Fruit fly (Drosophila melanogaster) whole organism, embryonic: ENCODE measurements around the gene CG12301.
A peak's percentile ranks its signal among the peaks of the same experiment; 100 is the strongest.

ENCODE experiments used
- Atf-2 ChIP-seq: fragments of 200-800 bp; sonication (Bioruptor generic); optimal IDR thresholded peaks from 2 replicates; lab custom pipeline; 2016; ENCODE audit warnings: missing biosample characterization, missing genetic modification characterization
- CG10147 ChIP-seq: fragments of 200-800 bp; sonication (Bioruptor generic); optimal IDR thresholded peaks from 2 replicates; lab custom pipeline; 2019; ENCODE audit warnings: missing biosample characterization, mild to moderate bottlenecking, missing genetic modification characterization, moderate library complexity
- CG10654 ChIP-seq: fragments of 200-800 bp; sonication (Bioruptor generic); optimal IDR thresholded peaks from 2 replicates; lab custom pipeline; 2016; ENCODE audit warnings: missing biosample characterization, missing genetic modification characterization
- CG10979 ChIP-seq: fragments of 200-800 bp; sonication (Bioruptor generic); optimal IDR thresholded peaks from 2 replicates; lab custom pipeline; 2018; ENCODE audit warnings: missing biosample characterization, mild to moderate bottlenecking, missing genetic modification characterization, moderate library complexity
- CG11456 ChIP-seq: fragments of 200-800 bp; sonication (Bioruptor generic); IDR thresholded peaks from 3 replicates; pipeline ENCODE4 v1.3.6; 2022; ENCODE audit warnings: missing biosample characterization, missing genetic modification characterization
- CG11695 ChIP-seq: fragments of 200-800 bp; sonication (Bioruptor generic); IDR thresholded peaks from 3 replicates; pipeline ENCODE4 v1.3.6; 2022; ENCODE audit warnings: missing biosample characterization, missing genetic modification characterization
- CG14860 ChIP-seq: fragments of 200-800 bp; sonication (Bioruptor generic); IDR thresholded peaks from 3 replicates; pipeline ENCODE4 v1.3.6; 2022; ENCODE audit warnings: missing biosample characterization, missing genetic modification characterization; ENCODE audit not compliant: partially characterized antibody
- CG15514 ChIP-seq: fragments of 200-800 bp; sonication (Bioruptor generic); optimal IDR thresholded peaks from 3 replicates; lab custom pipeline; 2017; ENCODE audit warnings: missing biosample characterization, missing genetic modification characterization, mild to moderate bottlenecking, moderate library complexity, missing genetic modification reagents
- CG1602 ChIP-seq: fragments of 200-800 bp; sonication (Bioruptor generic); optimal IDR thresholded peaks from 3 replicates; lab custom pipeline; 2016; ENCODE audit warnings: missing biosample characterization, missing genetic modification characterization
- CG17361 ChIP-seq: fragments of 200-800 bp; sonication (Bioruptor generic); IDR thresholded peaks from 3 replicates; pipeline ENCODE4 v1.3.6; 2022; ENCODE audit warnings: missing biosample characterization, missing genetic modification characterization
- CG17568 ChIP-seq: fragments of 200-800 bp; sonication (Bioruptor generic); optimal IDR thresholded peaks from 2 replicates; lab custom pipeline; 2018; ENCODE audit warnings: missing biosample characterization, mild to moderate bottlenecking, missing genetic modification characterization, moderate library complexity
- CG31224 ChIP-seq: fragments of 200-800 bp; sonication (Bioruptor generic); IDR thresholded peaks from 2 replicates; pipeline ENCODE4 v1.3.6; 2022; ENCODE audit warnings: missing biosample characterization, missing genetic modification characterization
- CG3407 ChIP-seq: fragments of 200-800 bp; sonication (Bioruptor generic); optimal IDR thresholded peaks from 2 replicates; lab custom pipeline; 2018; ENCODE audit warnings: missing biosample characterization, mild to moderate bottlenecking, missing genetic modification characterization
- CG43689 ChIP-seq: fragments of 200-800 bp; sonication (Bioruptor generic); IDR thresholded peaks from 2 replicates; pipeline ENCODE4 v1.3.6; 2022; ENCODE audit warnings: missing biosample characterization, missing genetic modification characterization
- CG4707 ChIP-seq: fragments of 200-800 bp; sonication (Bioruptor generic); optimal IDR thresholded peaks from 2 replicates; lab custom pipeline; 2018; ENCODE audit warnings: missing biosample characterization, mild to moderate bottlenecking, missing genetic modification characterization, moderate library complexity
- CG4854 ChIP-seq: fragments of 200-800 bp; sonication (Bioruptor generic); optimal IDR thresholded peaks from 2 replicates; lab custom pipeline; 2016; ENCODE audit warnings: missing biosample characterization, missing genetic modification characterization, inconsistent platforms
- Dad ChIP-seq: fragments of 200-800 bp; sonication (Bioruptor generic); optimal IDR thresholded peaks from 3 replicates; lab custom pipeline; 2016; ENCODE audit warnings: missing biosample characterization, missing genetic modification characterization
- Dip3 ChIP-seq: fragments of 200-800 bp; sonication (Bioruptor generic); optimal IDR thresholded peaks from 3 replicates; lab custom pipeline; 2016; ENCODE audit warnings: missing biosample characterization, missing genetic modification characterization
- Doc3 ChIP-seq: fragments of 200-800 bp; sonication (Bioruptor generic); IDR thresholded peaks from 3 replicates; pipeline ENCODE4 v1.3.6; 2022; ENCODE audit warnings: missing biosample characterization, missing genetic modification characterization; ENCODE audit not compliant: partially characterized antibody
- E2f2 ChIP-seq: fragments of 200-800 bp; sonication (Bioruptor generic); IDR thresholded peaks from 2 replicates; pipeline ENCODE4 v1.3.6; 2022; ENCODE audit warnings: missing biosample characterization, missing genetic modification characterization
- Elba2 ChIP-seq: fragments of 200-800 bp; sonication (Bioruptor generic); optimal IDR thresholded peaks from 3 replicates; lab custom pipeline; 2016; ENCODE audit warnings: missing biosample characterization, missing genetic modification characterization
- Gug ChIP-seq: fragments of 200-800 bp; sonication (Bioruptor generic); IDR thresholded peaks from 4 replicates; pipeline ENCODE4 v1.3.6; 2022; ENCODE audit warnings: missing biosample characterization, missing genetic modification characterization
- Meics ChIP-seq: fragments of 200-800 bp; sonication (Bioruptor generic); optimal IDR thresholded peaks from 2 replicates; lab custom pipeline; 2017; ENCODE audit warnings: missing biosample characterization, mild to moderate bottlenecking, missing genetic modification characterization
- NC2α ChIP-seq: fragments of 200-800 bp; sonication (Bioruptor generic); optimal IDR thresholded peaks from 2 replicates; lab custom pipeline; 2016; ENCODE audit warnings: missing biosample characterization, missing genetic modification characterization
- Poxn ChIP-seq: fragments of 200-800 bp; sonication (Bioruptor generic); IDR thresholded peaks from 2 replicates; pipeline ENCODE4 v1.3.6; 2022; ENCODE audit warnings: missing biosample characterization, missing genetic modification characterization
- Spps ChIP-seq: fragments of 200-800 bp; sonication (Bioruptor generic); optimal IDR thresholded peaks from 2 replicates; lab custom pipeline; 2018; ENCODE audit warnings: missing biosample characterization, mild to moderate bottlenecking, missing genetic modification characterization
- Sry-δ ChIP-seq: fragments of 200-800 bp; sonication (Bioruptor generic); optimal IDR thresholded peaks from 2 replicates; lab custom pipeline; 2016; ENCODE audit warnings: missing biosample characterization, missing genetic modification characterization
- Stat92E ChIP-seq, 3 experiments: fragments of >200 bp in 2 of 3; fragments of 200-800 bp in 1 of 3; sonication (Bioruptor generic) in 1 of 3; optimal IDR thresholded peaks; 2 replicates each; lab custom pipeline; 2017 to 2019; ENCODE audit warnings: missing biosample characterization in 3 of 3, missing genetic modification characterization in 3 of 3, mild to moderate bottlenecking in 1 of 3, moderate library complexity in 1 of 3
- ase ChIP-seq: fragments of 200-800 bp; sonication (Bioruptor generic); IDR thresholded peaks from 3 replicates; pipeline ENCODE4 v1.3.6; 2022; ENCODE audit warnings: missing biosample characterization, missing genetic modification characterization
- cad ChIP-seq: fragments of >200 bp; optimal IDR thresholded peaks from 2 replicates; lab custom pipeline; 2017; ENCODE audit warnings: missing biosample characterization, missing genetic modification characterization
- dpn ChIP-seq, 2 experiments: fragments of 200-800 bp; sonication (Bioruptor generic); optimal IDR thresholded peaks; 3 replicates each; lab custom pipeline; 2016; ENCODE audit warnings: missing biosample characterization in 2 of 2, missing genetic modification characterization in 2 of 2
- fd64A ChIP-seq: fragments of 200-800 bp; sonication (Bioruptor generic); optimal IDR thresholded peaks from 3 replicates; lab custom pipeline; 2018; ENCODE audit warnings: missing biosample characterization, mild to moderate bottlenecking, missing genetic modification characterization
- ftz-f1 ChIP-seq: fragments of 200-800 bp; sonication (Bioruptor generic); optimal IDR thresholded peaks from 2 replicates; lab custom pipeline; 2016; ENCODE audit warnings: missing biosample characterization, missing genetic modification characterization
- gfzf ChIP-seq: fragments of 200-800 bp; sonication (Bioruptor generic); optimal IDR thresholded peaks from 2 replicates; lab custom pipeline; 2016; ENCODE audit warnings: missing biosample characterization, mild to moderate bottlenecking, missing genetic modification characterization, moderate library complexity
- gsb ChIP-seq: fragments of 200-800 bp; sonication (Bioruptor generic); IDR thresholded peaks from 2 replicates; pipeline ENCODE4 v1.3.6; 2022; ENCODE audit warnings: missing biosample characterization, missing genetic modification characterization
- ken ChIP-seq: fragments of 200-800 bp; sonication (Bioruptor generic); IDR thresholded peaks from 3 replicates; pipeline ENCODE4 v1.3.6; 2022; ENCODE audit warnings: missing biosample characterization, missing genetic modification characterization
- lab ChIP-seq: fragments of 200-800 bp; sonication (Bioruptor generic); optimal IDR thresholded peaks from 3 replicates; lab custom pipeline; 2017; ENCODE audit warnings: missing biosample characterization, missing genetic modification characterization, mild to moderate bottlenecking, moderate library complexity, missing genetic modification reagents
- lov ChIP-seq, 2 experiments: fragments of 200-800 bp in 1 of 2; fragments of >200 bp in 1 of 2; sonication (Bioruptor generic) in 1 of 2; IDR thresholded peaks in 1 of 2; optimal IDR thresholded peaks in 1 of 2; 2 replicates in 1 of 2; 3 replicates in 1 of 2; pipeline versions ENCODE4 v1.3.6 to Lab custom; 2017 to 2022; ENCODE audit warnings: missing biosample characterization in 1 of 2, missing genetic modification characterization in 1 of 2
- mirr ChIP-seq: fragments of 200-800 bp; sonication (Bioruptor generic); optimal IDR thresholded peaks from 3 replicates; lab custom pipeline; 2018; ENCODE audit warnings: missing biosample characterization, mild to moderate bottlenecking, missing genetic modification characterization
- otp ChIP-seq: fragments of 200-800 bp; sonication (Bioruptor generic); IDR thresholded peaks from 3 replicates; pipeline ENCODE4, ENCODE4 v1.3.6; 2022; ENCODE audit warnings: missing biosample characterization, missing genetic modification characterization
- pho ChIP-seq: fragments of 200-800 bp; sonication (Bioruptor generic); optimal IDR thresholded peaks from 2 replicates; lab custom pipeline; 2016; ENCODE audit warnings: missing biosample characterization, missing genetic modification characterization
- phol ChIP-seq: fragments of 200-800 bp; sonication (Bioruptor generic); optimal IDR thresholded peaks from 3 replicates; lab custom pipeline; 2018; ENCODE audit warnings: missing biosample characterization, mild to moderate bottlenecking, missing genetic modification characterization, moderate library complexity
- pita ChIP-seq: fragments of 200-800 bp; sonication (Bioruptor generic); optimal IDR thresholded peaks from 2 replicates; lab custom pipeline; 2017; ENCODE audit warnings: missing biosample characterization, mild to moderate bottlenecking, missing genetic modification characterization
- sima ChIP-seq: fragments of 200-800 bp; sonication (Bioruptor generic); optimal IDR thresholded peaks from 2 replicates; lab custom pipeline; 2016; ENCODE audit warnings: missing biosample characterization, missing genetic modification characterization
- so ChIP-seq: fragments of 200-800 bp; sonication (Bioruptor generic); IDR thresholded peaks from 3 replicates; pipeline ENCODE4 v1.3.6; 2022; ENCODE audit warnings: missing biosample characterization, missing genetic modification characterization
- ssp ChIP-seq: fragments of 200-800 bp; sonication (Bioruptor generic); IDR thresholded peaks from 2 replicates; pipeline ENCODE4 v1.3.6; 2022; ENCODE audit warnings: missing biosample characterization, missing genetic modification characterization
- unc-4 ChIP-seq: fragments of 200-800 bp; sonication (Bioruptor generic); IDR thresholded peaks from 2 replicates; pipeline ENCODE4 v1.3.6; 2022; ENCODE audit warnings: missing biosample characterization, missing genetic modification characterization; ENCODE audit not compliant: partially characterized antibody
- vfl ChIP-seq: fragments of 200-800 bp; sonication (Bioruptor generic); optimal IDR thresholded peaks from 2 replicates; lab custom pipeline; 2016; ENCODE audit warnings: missing biosample characterization, missing genetic modification characterization

CG12301 gene

dm6 chr3L:15625676-15626414 lies 45.2 kb downstream of the CG12301 start (continued):
- TF ChIP-seq CG4707 (GFP tag; lab: Kevin White, UChicago) (peak; percentile 24), CG17568 (peak; percentile 50), CG10147 (GFP tag; lab: Kevin White, UChicago) (peak; percentile 89), ftz-f1 (GFP tag; lab: Kevin White, UChicago) (no peak), CG43689 (GFP tag; lab: Robert Waterston, UW) (peak; percentile 29; the same call in 1 of the 2 replicates), CG15514 (GFP tag; lab: Kevin White, UChicago) (peak; percentile 57), phol (tag; lab: Kevin White, UChicago) (peak; percentile 97), ssp (GFP tag; lab: Robert Waterston, UW) (peak; percentile 79), CG10979 (tag; lab: Kevin White, UChicago) (peak; percentile 96), gfzf (no peak), pita (GFP tag; lab: Kevin White, UChicago) (no peak), ken (peak; percentile 63; the same call in 2 of the 3 replicates), pho (no peak), Atf-2 (GFP tag; lab: Kevin White, UChicago) (peak; percentile 20), Dip3 (GFP tag; lab: Kevin White, UChicago) (peak; percentile 15), Stat92E (GFP tag; optimal IDR thresholded peaks at IDR 0.05; lab: Kevin White, UChicago) (peak in 1 of 3 experiments; percentile 74), Dad (GFP tag; lab: Kevin White, UChicago) (no peak), NC2α (GFP tag; lab: Kevin White, UChicago) (no peak), Poxn (GFP tag; lab: Robert Waterston, UW) (no peak), mirr (GFP tag; lab: Kevin White, UChicago) (peak; percentile 11), otp (GFP tag; lab: Robert Waterston, UW) (peak; percentile 21; the same call in 1 of the 3 replicates), unc-4 (GFP tag; lab: Robert Waterston, UW) (no peak), CG31224 (GFP tag; lab: Robert Waterston, UW) (peak; percentile 80), Sry-δ (GFP tag; lab: Kevin White, UChicago) (no peak), E2f2 (GFP tag; lab: Robert Waterston, UW) (peak; percentile 90), dpn (GFP tag; optimal IDR thresholded peaks at IDR 0.05; lab: Kevin White, UChicago) (peak; percentile 57 to 71), sima (no peak), CG14860 (GFP tag; lab: Robert Waterston, UW) (no peak), Spps (tag; lab: Kevin White, UChicago) (peak; percentile 89), CG11456 (GFP tag; lab: Robert Waterston, UW) (no peak; the same call in 2 of the 3 replicates), Elba2 (GFP tag; lab: Kevin White, UChicago) (no peak), vfl (GFP tag; lab: Kevin White, UChicago) (peak; percentile 25), so (GFP tag; lab: Robert Waterston, UW) (peak; percentile 57; the same call in 1 of the 3 replicates), CG17361 (GFP tag; lab: Robert Waterston, UW) (peak; percentile 98), CG11695 (GFP tag; lab: Robert Waterston, UW) (peak; percentile 89), CG4854 (peak; percentile 9), Meics (GFP tag; lab: Kevin White, UChicago) (peak; percentile 90), CG10654 (GFP tag; lab: Kevin White, UChicago) (peak; percentile 81), lov (optimal IDR thresholded peaks at IDR 0.05; lab: Kevin White, UChicago) (no peak), lov (GFP tag; IDR thresholded peaks at IDR 0.05; lab: Robert Waterston, UW) (0 out of 3 replicates have a peak, but pooled peaks have one; percentile 19), CG3407 (GFP tag; lab: Kevin White, UChicago) (peak; percentile 86), cad (no peak), Doc3 (GFP tag; lab: Robert Waterston, UW) (no peak), gsb (GFP tag; lab: Robert Waterston, UW) (peak; percentile 65), Gug (peak; percentile 65; the same call in 3 of the 4 replicates), fd64A (GFP tag; lab: Kevin White, UChicago) (peak; percentile 80), CG1602 (peak; percentile 88), lab (GFP tag; lab: Kevin White, UChicago) (peak; percentile 90), ase (GFP tag; lab: Robert Waterston, UW) (peak; percentile 79)
